Worm (Caenorhabditis elegans) whole organism, L4 larva: ENCODE measurements around the gene srh-250.
A peak's percentile ranks its signal among the peaks of the same experiment; 100 is the strongest.

Experiments used
- F10B5.3 ChIP-seq: sonication (generic microtip); optimal IDR thresholded peaks from 2 replicates; lab custom pipeline; 2016; ENCODE audit warnings: mild to moderate bottlenecking, missing genetic modification characterization, missing compliant biosample characterization
- F26F4.8 ChIP-seq: fragments of 200-800 bp; sonication (Bioruptor generic); conservative IDR thresholded peaks from 2 replicates; pipeline ENCODE4 v1.3.6; 2022; ENCODE audit warnings: missing genetic modification characterization, missing compliant biosample characterization
- R02D3.7 ChIP-seq: fragments of 150-350 bp; sonication (generic microtip); optimal IDR thresholded peaks from 3 replicates; lab custom pipeline; 2014; ENCODE audit warnings: missing biosample characterization, missing genetic modification characterization
- T26A8.4 ChIP-seq: fragments of 200-800 bp; sonication (Bioruptor generic); IDR thresholded peaks from 2 replicates; pipeline ENCODE4 v1.3.6; 2022; ENCODE audit warnings: missing genetic modification characterization, missing compliant biosample characterization
- Y105C5A.15 ChIP-seq: fragments of 200-800 bp; sonication (Bioruptor generic); IDR thresholded peaks from 2 replicates; pipeline ENCODE4 v1.3.6; 2022; ENCODE audit warnings: missing genetic modification characterization, missing compliant biosample characterization
- Y48G9A.11 ChIP-seq: fragments of 200-800 bp; sonication (Bioruptor generic); IDR thresholded peaks from 2 replicates; pipeline ENCODE4 v1.3.6; 2022; ENCODE audit warnings: missing genetic modification reagents, missing genetic modification characterization, missing compliant biosample characterization
- aha-1 ChIP-seq: fragments of 150-350 bp; peaks from one replicate; lab custom pipeline; 2014; ENCODE audit warnings: missing biosample characterization, missing genetic modification characterization
- ama-1 ChIP-seq: fragments of 150-350 bp; optimal IDR thresholded peaks from 2 replicates; lab custom pipeline; 2014; ENCODE audit warnings: inconsistent platforms, mixed read lengths
- attf-4 ChIP-seq: sonication (generic microtip); optimal IDR thresholded peaks from 3 replicates; lab custom pipeline; 2017; ENCODE audit warnings: missing biosample characterization, missing genetic modification characterization
- ceh-62 ChIP-seq: sonication (generic microtip); optimal IDR thresholded peaks from 2 replicates; lab custom pipeline; 2017; ENCODE audit warnings: missing biosample characterization, missing genetic modification characterization
- ctbp-1 ChIP-seq: fragments of 200-800 bp; sonication (Bioruptor generic); IDR thresholded peaks from 2 replicates; pipeline ENCODE4 v1.3.6; 2022; ENCODE audit warnings: missing genetic modification reagents, missing genetic modification characterization, missing compliant biosample characterization
- daf-12 ChIP-seq: fragments of 150-350 bp; optimal IDR thresholded peaks from 2 replicates; lab custom pipeline; 2014; ENCODE audit warnings: missing biosample characterization, missing genetic modification reagents, missing genetic modification characterization
- dmd-9 ChIP-seq: fragments of 200-800 bp; sonication (Bioruptor generic); IDR thresholded peaks from 2 replicates; pipeline ENCODE4 v1.3.6; 2022; ENCODE audit warnings: missing genetic modification reagents, missing genetic modification characterization, missing compliant biosample characterization
- duxl-1 ChIP-seq: sonication (generic microtip); optimal IDR thresholded peaks from 2 replicates; lab custom pipeline; 2016; ENCODE audit warnings: mild to moderate bottlenecking, missing genetic modification characterization, moderate library complexity, missing compliant biosample characterization; ENCODE audit not compliant: poor library complexity
- hlh-30 ChIP-seq: sonication (generic microtip); optimal IDR thresholded peaks from 2 replicates; lab custom pipeline; 2017; ENCODE audit warnings: antibody characterized with exemption, mild to moderate bottlenecking, missing genetic modification characterization, missing compliant biosample characterization; ENCODE audit not compliant: insufficient read depth
- hmg-1.1 ChIP-seq: fragments of 200-800 bp; sonication (Bioruptor generic); IDR thresholded peaks from 2 replicates; pipeline ENCODE4 v1.3.6; 2022; ENCODE audit warnings: missing genetic modification reagents, missing genetic modification characterization, missing compliant biosample characterization
- jun-1 ChIP-seq: fragments of 150-350 bp; optimal IDR thresholded peaks from 2 replicates; lab custom pipeline; 2014; ENCODE audit warnings: missing biosample characterization, missing genetic modification reagents, missing genetic modification characterization
- lim-7 ChIP-seq: fragments of 200-800 bp; sonication (Bioruptor generic); IDR thresholded peaks from 2 replicates; pipeline ENCODE4 v1.3.6; 2022; ENCODE audit warnings: missing genetic modification characterization, missing compliant biosample characterization
- lin-39 ChIP-seq: fragments of 150-350 bp; optimal IDR thresholded peaks from 2 replicates; lab custom pipeline; 2014; ENCODE audit warnings: missing biosample characterization, missing genetic modification reagents, missing genetic modification characterization
- lsy-2 ChIP-seq, 2 experiments: fragments of 150-350 bp in 1 of 2; sonication (generic microtip) in 1 of 2; optimal IDR thresholded peaks; 2 replicates each; lab custom pipeline; 2014 to 2017; ENCODE audit warnings: missing biosample characterization in 2 of 2, missing genetic modification characterization in 2 of 2
- mdt-29 ChIP-seq: fragments of 200-800 bp; sonication (Bioruptor generic); IDR thresholded peaks from 2 replicates; pipeline ENCODE4 v1.3.6; 2022; ENCODE audit warnings: missing genetic modification reagents, missing genetic modification characterization, missing compliant biosample characterization
- mxl-3 ChIP-seq: fragments of 200-800 bp; sonication (Bioruptor generic); optimal IDR thresholded peaks from 2 replicates; lab custom pipeline; 2018; ENCODE audit warnings: mild to moderate bottlenecking, missing genetic modification characterization, missing compliant biosample characterization
- nhr-10 ChIP-seq: fragments of 150-350 bp; optimal IDR thresholded peaks from 2 replicates; lab custom pipeline; 2014; ENCODE audit warnings: missing biosample characterization, missing genetic modification characterization
- nhr-102 ChIP-seq: sonication (generic microtip); optimal IDR thresholded peaks from 2 replicates; lab custom pipeline; 2016; ENCODE audit warnings: mild to moderate bottlenecking, missing genetic modification characterization, moderate library complexity, missing compliant biosample characterization
- nhr-11 ChIP-seq: fragments of 150-350 bp; optimal IDR thresholded peaks from 2 replicates; lab custom pipeline; 2014; ENCODE audit warnings: missing biosample characterization, missing genetic modification characterization
- nhr-28 ChIP-seq: fragments of 150-350 bp; optimal IDR thresholded peaks from 2 replicates; lab custom pipeline; 2014; ENCODE audit warnings: missing biosample characterization, missing genetic modification characterization
- nhr-41 ChIP-seq: fragments of 200-800 bp; sonication (Bioruptor generic); IDR thresholded peaks from 2 replicates; pipeline ENCODE4 v1.3.6; 2022; ENCODE audit warnings: missing genetic modification reagents, missing genetic modification characterization, missing compliant biosample characterization
- nhr-76 ChIP-seq: fragments of 150-350 bp; optimal IDR thresholded peaks from 2 replicates; lab custom pipeline; 2014; ENCODE audit warnings: missing biosample characterization, missing genetic modification characterization
- pha-4 ChIP-seq, 2 experiments: fragments of 150-350 bp in 1 of 2; fragments of 200-800 bp in 1 of 2; sonication (Bioruptor generic) in 1 of 2; IDR thresholded peaks in 1 of 2; optimal IDR thresholded peaks in 1 of 2; 2 replicates each; pipeline versions ENCODE4 v1.3.6 to Lab custom; 2014 to 2022; ENCODE audit warnings: missing genetic modification characterization in 2 of 2, missing genetic modification reagents in 2 of 2, missing biosample characterization in 1 of 2, missing compliant biosample characterization in 1 of 2
- php-3 ChIP-seq: fragments of 200-800 bp; sonication (Bioruptor generic); IDR thresholded peaks from 2 replicates; pipeline ENCODE4 v1.3.6; 2022; ENCODE audit warnings: missing genetic modification reagents, missing genetic modification characterization, missing compliant biosample characterization
- pqm-1 ChIP-seq: sonication (generic microtip); optimal IDR thresholded peaks from 2 replicates; lab custom pipeline; 2017; ENCODE audit warnings: missing biosample characterization, missing genetic modification characterization
- saeg-2 ChIP-seq: fragments of 200-800 bp; sonication (Bioruptor generic); IDR thresholded peaks from 2 replicates; pipeline ENCODE4 v1.3.6; 2022; ENCODE audit warnings: missing genetic modification reagents, missing genetic modification characterization, missing compliant biosample characterization
- skn-1 ChIP-seq: fragments of 150-350 bp; optimal IDR thresholded peaks from 2 replicates; lab custom pipeline; 2014; ENCODE audit warnings: missing biosample characterization, missing genetic modification characterization
- spr-1 ChIP-seq: sonication (generic microtip); optimal IDR thresholded peaks from 2 replicates; lab custom pipeline; 2016; ENCODE audit warnings: mild to moderate bottlenecking, missing genetic modification characterization, missing compliant biosample characterization
- unc-39 ChIP-seq: sonication (generic microtip); optimal IDR thresholded peaks from 2 replicates; lab custom pipeline; 2017; ENCODE audit warnings: missing biosample characterization, missing genetic modification characterization
- zip-11 ChIP-seq: fragments of 200-800 bp; sonication (Bioruptor generic); IDR thresholded peaks from 2 replicates; pipeline ENCODE4 v1.3.6; 2022; ENCODE audit warnings: missing genetic modification characterization, missing compliant biosample characterization
- ztf-11 ChIP-seq: fragments of 150-350 bp; optimal IDR thresholded peaks from 2 replicates; lab custom pipeline; 2014; ENCODE audit warnings: missing biosample characterization, missing genetic modification characterization
- ztf-7 ChIP-seq: fragments of 150-350 bp; optimal IDR thresholded peaks from 2 replicates; lab custom pipeline; 2014; ENCODE audit warnings: missing biosample characterization, missing genetic modification characterization

The srh-250 gene

DNA sequence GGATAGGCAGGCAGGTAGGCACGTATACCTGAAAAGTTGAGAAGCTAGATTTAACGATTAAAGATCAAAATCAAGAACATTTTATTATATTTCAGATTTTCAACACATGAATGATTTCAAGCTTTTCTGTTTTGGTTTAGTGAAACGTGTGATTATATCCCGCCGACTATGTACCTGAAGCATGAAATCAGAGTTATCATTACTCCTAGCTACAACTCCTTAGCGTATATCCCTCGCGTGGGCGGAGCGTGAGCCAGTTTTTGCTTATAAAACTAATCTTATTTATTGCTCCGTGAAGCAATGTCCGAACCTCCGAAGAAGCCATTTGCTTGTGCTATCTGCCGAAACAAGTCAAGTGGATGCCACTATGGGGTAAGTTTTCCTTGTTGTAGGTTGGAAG lies 1.5 kb downstream of the srh-250 start, which contains the start of gene nhr-166:
Gene nhr-166, plus strand, starts transcription at position 301 of the 400 bp plus-strand sequence.
- TF ChIP-seq Y48G9A.11 (GFP tag; lab: Robert Waterston, UW) (no peak), hlh-30 (tag; lab: Kevin White, UChicago) (no peak), nhr-41 (GFP tag; lab: Robert Waterston, UW) (no peak), pqm-1 (no peak), nhr-102 (tag; lab: Kevin White, UChicago) (no peak), php-3 (no peak), aha-1 (tag; lab: Kevin White, UChicago) (no peak), F10B5.3 (tag; lab: Kevin White, UChicago) (no peak), Y105C5A.15 (no peak), ztf-11 (no peak), saeg-2 (GFP tag; lab: Robert Waterston, UW) (no peak), lim-7 (GFP tag; lab: Robert Waterston, UW) (no peak), nhr-11 (tag; lab: Kevin White, UChicago) (no peak)

DNA sequence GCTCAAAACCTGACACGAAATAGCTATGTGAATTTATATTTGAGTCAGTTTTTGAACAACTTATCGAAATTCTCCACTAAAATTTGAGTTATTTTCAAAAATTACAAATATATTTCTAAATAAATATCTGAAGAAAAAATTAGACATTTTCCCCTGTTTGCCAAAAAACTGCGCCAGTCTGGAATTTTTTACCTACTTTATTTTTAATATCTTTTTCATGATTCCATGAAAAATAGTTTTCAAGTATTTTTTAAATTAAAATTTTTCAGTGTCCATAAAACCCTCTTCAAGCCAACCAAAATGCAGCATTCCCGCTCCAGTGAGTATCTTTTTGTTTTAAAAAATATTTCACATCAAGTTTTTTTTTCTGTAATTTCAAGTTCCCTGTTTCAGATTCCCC lies 12.7 kb downstream of the srh-250 start, which contains the start of gene F53C3.8:
Gene F53C3.8, plus strand, starts transcription at position 301 of the 400 bp plus-strand sequence.
- no peak for TF ChIP-seq attf-4 (tag; lab: Kevin White, UChicago)
- TF ChIP-seq F26F4.8 (GFP tag; lab: Robert Waterston, UW) = no peak
- TF ChIP-seq pha-4 (GFP tag; IDR thresholded peaks at IDR 0.05; lab: Robert Waterston, UW) = no peak
- no peak for TF ChIP-seq pha-4 (tag; optimal IDR thresholded peaks at IDR 0.05; lab: Kevin White, UChicago)
- TF ChIP-seq lin-39 = no peak
- no peak for TF ChIP-seq lsy-2 (tag; optimal IDR thresholded peaks at IDR 0.05; lab: Kevin White, UChicago)
- TF ChIP-seq R02D3.7 (tag; lab: Kevin White, UChicago) = no peak
- no peak for TF ChIP-seq mxl-3 (GFP tag; lab: Kevin White, UChicago)
- no peak for TF ChIP-seq duxl-1 (tag; lab: Kevin White, UChicago)
- TF ChIP-seq mdt-29 = no peak
- TF ChIP-seq nhr-28 (tag; lab: Kevin White, UChicago) = no peak
- TF ChIP-seq T26A8.4 (GFP tag; lab: Robert Waterston, UW) = no peak
- no peak for TF ChIP-seq ctbp-1 (GFP tag; lab: Robert Waterston, UW)
- no peak for TF ChIP-seq spr-1
- no peak for TF ChIP-seq nhr-10
- no peak for TF ChIP-seq daf-12 (tag; lab: Kevin White, UChicago)
- no peak for TF ChIP-seq hmg-1.1 (GFP tag; lab: Robert Waterston, UW)
- no peak for TF ChIP-seq ama-1 (lab: Kevin White, UChicago)
- no peak for TF ChIP-seq zip-11 (GFP tag; lab: Robert Waterston, UW)
- TF ChIP-seq dmd-9 (GFP tag; lab: Robert Waterston, UW) = no peak

DNA sequence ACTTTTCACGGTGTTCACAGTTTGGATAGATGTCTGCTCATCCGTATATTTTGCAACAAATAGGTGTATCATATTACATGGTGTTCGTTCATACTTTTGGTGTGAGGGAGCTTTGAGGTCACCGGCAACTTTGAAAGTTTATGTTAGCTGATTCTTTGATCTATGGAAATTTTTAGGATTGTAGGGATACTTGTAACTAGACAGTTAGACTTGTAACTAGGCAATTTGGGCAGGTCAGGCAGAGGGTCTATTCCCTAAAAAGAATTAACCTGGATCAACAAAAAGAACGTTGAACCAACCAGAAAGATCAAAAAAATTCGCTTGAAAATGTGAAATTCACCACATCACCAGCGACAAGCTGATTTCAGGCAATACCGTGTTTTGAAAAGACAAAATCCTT lies 15.5 kb downstream of the srh-250 start:
- peak; percentile 93 for TF ChIP-seq aha-1 (tag; lab: Kevin White, UChicago)
- TF ChIP-seq unc-39 (tag; lab: Kevin White, UChicago) = no peak

DNA sequence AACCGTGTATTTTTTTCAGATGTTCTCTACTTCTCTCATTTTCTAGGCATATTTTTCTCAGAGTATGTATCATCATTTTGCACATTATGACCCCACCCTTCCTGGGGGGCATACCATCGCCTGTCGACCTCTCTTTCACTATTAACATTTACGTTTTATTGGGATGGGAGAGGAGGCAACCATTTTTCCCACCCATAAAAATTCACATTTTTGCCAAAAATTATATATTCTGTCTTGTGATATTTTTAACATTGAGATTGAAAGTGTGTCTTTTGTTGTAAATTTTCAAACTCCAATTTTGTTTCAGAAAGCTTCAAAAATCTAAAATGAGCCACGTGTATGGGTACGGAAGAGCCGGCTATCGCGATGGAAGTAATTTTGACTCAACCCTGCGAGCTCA lies 16.3 kb downstream of the srh-250 start, which contains the start of gene F53C3.7:
Gene F53C3.7, plus strand, starts transcription at position 301 of the 400 bp plus-strand sequence.
- TF ChIP-seq ztf-7 (tag; lab: Kevin White, UChicago) = no peak
- TF ChIP-seq hlh-30 (tag; lab: Kevin White, UChicago) = no peak
- no peak for TF ChIP-seq ceh-62 (tag; lab: Kevin White, UChicago)
- no peak for TF ChIP-seq hmg-1.1 (GFP tag; lab: Robert Waterston, UW)
- TF ChIP-seq jun-1 (tag; lab: Kevin White, UChicago) = no peak
- no peak for TF ChIP-seq saeg-2 (GFP tag; lab: Robert Waterston, UW)
- TF ChIP-seq nhr-76 (tag; lab: Kevin White, UChicago) = no peak
- no peak for TF ChIP-seq skn-1 (tag; lab: Kevin White, UChicago)
- no peak for TF ChIP-seq unc-39 (tag; lab: Kevin White, UChicago)
